Worm (Caenorhabditis elegans) whole organism, late embryonic: ENCODE data around the gene K09B11.5.

Source experiments
- C08G9.2 ChIP-seq: sonication (generic microtip); optimal IDR thresholded peaks from 2 replicates; lab custom pipeline; 2016; ENCODE audit warnings: mild to moderate bottlenecking, missing genetic modification characterization, moderate library complexity, missing compliant biosample characterization
- C38D4.7 ChIP-seq: fragments of 200-800 bp; sonication (Bioruptor generic); optimal IDR thresholded peaks from 2 replicates; lab custom pipeline; 2018; ENCODE audit warnings: mild to moderate bottlenecking, missing genetic modification characterization, moderate library complexity, missing compliant biosample characterization
- F13H6.1 ChIP-seq: sonication (generic microtip); optimal IDR thresholded peaks from 2 replicates; lab custom pipeline; 2016; ENCODE audit warnings: missing genetic modification characterization, missing compliant biosample characterization
- K02D7.2 ChIP-seq: sonication (generic microtip); optimal IDR thresholded peaks from 2 replicates; lab custom pipeline; 2017; ENCODE audit warnings: mild to moderate bottlenecking, missing genetic modification characterization, missing compliant biosample characterization
- K09A11.1 ChIP-seq: sonication (generic microtip); optimal IDR thresholded peaks from 2 replicates; lab custom pipeline; 2017; ENCODE audit warnings: antibody characterized with exemption, mild to moderate bottlenecking, missing genetic modification characterization, missing compliant biosample characterization; ENCODE audit not compliant: insufficient read depth
- Y22D7AL.16 ChIP-seq: sonication (generic microtip); optimal IDR thresholded peaks from 2 replicates; lab custom pipeline; 2016; ENCODE audit warnings: missing genetic modification characterization, missing compliant biosample characterization
- ama-1 ChIP-seq: fragments of 150-350 bp; optimal IDR thresholded peaks from 2 replicates; lab custom pipeline; 2014
- ceh-18 ChIP-seq: sonication (generic microtip); optimal IDR thresholded peaks from 2 replicates; lab custom pipeline; 2016; ENCODE audit warnings: missing genetic modification characterization, missing compliant biosample characterization
- ceh-19 ChIP-seq: fragments of 200-800 bp; sonication (Bioruptor generic); optimal IDR thresholded peaks from 2 replicates; lab custom pipeline; 2018; ENCODE audit warnings: mild to moderate bottlenecking, missing genetic modification characterization, missing compliant biosample characterization
- ceh-22 ChIP-seq: sonication (generic microtip); optimal IDR thresholded peaks from 2 replicates; lab custom pipeline; 2017; ENCODE audit warnings: missing biosample characterization, missing genetic modification characterization
- ceh-24 ChIP-seq: sonication (generic microtip); optimal IDR thresholded peaks from 2 replicates; lab custom pipeline; 2016; ENCODE audit warnings: mild to moderate bottlenecking, missing genetic modification characterization, missing compliant biosample characterization
- ceh-48 ChIP-seq: sonication (generic microtip); optimal IDR thresholded peaks from 2 replicates; lab custom pipeline; 2016; ENCODE audit warnings: missing genetic modification characterization, inconsistent platforms, missing compliant biosample characterization
- ceh-6 ChIP-seq: fragments of 200-800 bp; sonication (Bioruptor generic); optimal IDR thresholded peaks from 2 replicates; lab custom pipeline; 2018; ENCODE audit warnings: mild to moderate bottlenecking, missing genetic modification characterization, missing compliant biosample characterization
- ceh-9 ChIP-seq: sonication (generic microtip); optimal IDR thresholded peaks from 2 replicates; lab custom pipeline; 2016; ENCODE audit warnings: mild to moderate bottlenecking, missing genetic modification characterization, inconsistent platforms, missing compliant biosample characterization
- dmd-4 ChIP-seq: sonication (generic microtip); optimal IDR thresholded peaks from 2 replicates; lab custom pipeline; 2016; ENCODE audit warnings: borderline replicate concordance, missing genetic modification characterization, missing compliant biosample characterization
- dve-1 ChIP-seq: sonication (generic microtip); optimal IDR thresholded peaks from 2 replicates; lab custom pipeline; 2017; ENCODE audit warnings: antibody characterized with exemption, mild to moderate bottlenecking, missing genetic modification characterization, missing compliant biosample characterization
- elt-2 ChIP-seq: sonication (generic microtip); optimal IDR thresholded peaks from 2 replicates; lab custom pipeline; 2016; ENCODE audit warnings: missing genetic modification reagents, missing genetic modification characterization, missing compliant biosample characterization
- elt-4 ChIP-seq: sonication (generic microtip); optimal IDR thresholded peaks from 2 replicates; lab custom pipeline; 2016; ENCODE audit warnings: missing genetic modification characterization, missing compliant biosample characterization
- eyg-1 ChIP-seq: sonication (generic microtip); optimal IDR thresholded peaks from 2 replicates; lab custom pipeline; 2016; ENCODE audit warnings: missing genotype, missing genetic modification characterization, missing compliant biosample characterization
- fkh-6 ChIP-seq: sonication (generic microtip); optimal IDR thresholded peaks from 2 replicates; lab custom pipeline; 2016; ENCODE audit warnings: missing genetic modification characterization, missing compliant biosample characterization
- gmeb-2 ChIP-seq: sonication (generic microtip); optimal IDR thresholded peaks from 2 replicates; lab custom pipeline; 2016; ENCODE audit warnings: missing genetic modification characterization, inconsistent platforms, missing compliant biosample characterization
- hlh-15 ChIP-seq: sonication (generic microtip); optimal IDR thresholded peaks from 2 replicates; lab custom pipeline; 2016; ENCODE audit warnings: missing genetic modification characterization, missing compliant biosample characterization
- hlh-30 ChIP-seq: sonication (generic microtip); optimal IDR thresholded peaks from 2 replicates; lab custom pipeline; 2017; ENCODE audit warnings: antibody characterized with exemption, missing genetic modification characterization, missing compliant biosample characterization; ENCODE audit not compliant: insufficient read depth
- hlh-6 ChIP-seq: sonication (generic microtip); optimal IDR thresholded peaks from 2 replicates; lab custom pipeline; 2016; ENCODE audit warnings: missing genotype, missing genetic modification characterization, missing compliant biosample characterization
- hlh-8 ChIP-seq: sonication (generic microtip); optimal IDR thresholded peaks from 2 replicates; lab custom pipeline; 2016; ENCODE audit warnings: missing genotype, missing genetic modification characterization, missing compliant biosample characterization
- lin-11 ChIP-seq: fragments of 200-800 bp; sonication (Bioruptor generic); optimal IDR thresholded peaks from 2 replicates; lab custom pipeline; 2018; ENCODE audit warnings: mild to moderate bottlenecking, missing genetic modification characterization, missing compliant biosample characterization
- nfya-1 ChIP-seq: sonication (generic microtip); optimal IDR thresholded peaks from 2 replicates; lab custom pipeline; 2017; ENCODE audit warnings: missing genetic modification characterization, mild to moderate bottlenecking, missing compliant biosample characterization, antibody characterized with exemption, moderate library complexity
- nhr-11 ChIP-seq: fragments of 150-350 bp; optimal IDR thresholded peaks from 2 replicates; lab custom pipeline; 2014; ENCODE audit warnings: missing biosample characterization, missing genetic modification characterization
- npax-4 ChIP-seq: sonication (generic microtip); optimal IDR thresholded peaks from 2 replicates; lab custom pipeline; 2016; ENCODE audit warnings: missing genetic modification characterization, missing compliant biosample characterization
- odd-2 ChIP-seq: sonication (generic microtip); optimal IDR thresholded peaks from 2 replicates; lab custom pipeline; 2017; ENCODE audit warnings: antibody characterized with exemption, mild to moderate bottlenecking, missing genetic modification characterization, missing compliant biosample characterization
- pag-3 ChIP-seq: sonication (generic microtip); optimal IDR thresholded peaks from 2 replicates; lab custom pipeline; 2016; ENCODE audit warnings: missing compliant biosample characterization, missing genetic modification characterization, borderline replicate concordance
- pha-4 ChIP-seq: fragments of 150-350 bp; optimal IDR thresholded peaks from 2 replicates; lab custom pipeline; 2018; ENCODE audit warnings: missing biosample characterization, missing genetic modification reagents, missing genetic modification characterization
- pqm-1 ChIP-seq: sonication (generic microtip); optimal IDR thresholded peaks from 2 replicates; lab custom pipeline; 2016; ENCODE audit warnings: missing genetic modification characterization, missing compliant biosample characterization
- pros-1 ChIP-seq: fragments of 150-350 bp; optimal IDR thresholded peaks from 2 replicates; lab custom pipeline; 2014; ENCODE audit warnings: missing biosample characterization, missing genetic modification reagents, missing genetic modification characterization
- ref-2 ChIP-seq: sonication (generic microtip); optimal IDR thresholded peaks from 2 replicates; lab custom pipeline; 2016; ENCODE audit warnings: missing genetic modification characterization, missing compliant biosample characterization
- rnt-1 ChIP-seq: sonication (generic microtip); optimal IDR thresholded peaks from 2 replicates; lab custom pipeline; 2016; ENCODE audit warnings: missing genetic modification characterization, missing compliant biosample characterization
- tbx-2 ChIP-seq: sonication (generic microtip); optimal IDR thresholded peaks from 2 replicates; lab custom pipeline; 2016; ENCODE audit warnings: missing genetic modification characterization, missing compliant biosample characterization
- tbx-7 ChIP-seq: sonication (generic microtip); optimal IDR thresholded peaks from 2 replicates; lab custom pipeline; 2016; ENCODE audit warnings: missing genotype, missing genetic modification characterization, missing compliant biosample characterization
- ttx-3 ChIP-seq: sonication (generic microtip); optimal IDR thresholded peaks from 2 replicates; lab custom pipeline; 2016; ENCODE audit warnings: missing genetic modification reagents, missing genetic modification characterization, missing compliant biosample characterization
- zip-5 ChIP-seq: sonication (generic microtip); optimal IDR thresholded peaks from 2 replicates; lab custom pipeline; 2016; ENCODE audit warnings: missing genetic modification characterization, missing compliant biosample characterization

The K09B11.5 gene

ce11 chrIV:13429240-13429639, 4.6 kb downstream of the K09B11.5 start, which contains the start of gene K09B11.4:
Gene K09B11.4, plus strand, starts transcription at chrIV:13429540.
- TF ChIP-seq Y22D7AL.16 (tag; lab: Kevin White, UChicago) = no peak
- no peak for TF ChIP-seq ttx-3 (tag; lab: Kevin White, UChicago)
- no peak for TF ChIP-seq elt-2 (tag; lab: Kevin White, UChicago)
- TF ChIP-seq dve-1 = no peak
- TF ChIP-seq dmd-4 (tag; lab: Kevin White, UChicago) = no peak
- TF ChIP-seq ceh-48 = no peak
- no peak for TF ChIP-seq C38D4.7

ce11 chrIV:13422200-13422599, 11.6 kb downstream of the K09B11.5 start, which contains the start of gene nol-9:
Gene nol-9, plus strand, starts transcription at chrIV:13422500.
- TF ChIP-seq elt-4 (tag; lab: Kevin White, UChicago) (no peak), dve-1 (no peak), ref-2 (tag; lab: Kevin White, UChicago) (no peak), gmeb-2 (tag; lab: Kevin White, UChicago) (no peak), pag-3 (tag; lab: Kevin White, UChicago) (no peak), npax-4 (tag; lab: Kevin White, UChicago) (no peak), hlh-15 (tag; lab: Kevin White, UChicago) (no peak), ama-1 (lab: Kevin White, UChicago) (no peak), ceh-24 (tag; lab: Kevin White, UChicago) (no peak), ceh-6 (no peak), eyg-1 (tag; lab: Kevin White, UChicago) (no peak), tbx-2 (tag; lab: Kevin White, UChicago) (no peak), ceh-22 (no peak), tbx-7 (tag; lab: Kevin White, UChicago) (no peak), pros-1 (no peak), pqm-1 (no peak), Y22D7AL.16 (tag; lab: Kevin White, UChicago) (no peak), C38D4.7 (no peak), ceh-9 (tag; lab: Kevin White, UChicago) (no peak)
- TF ChIP-seq, all 69 proteins: peak for 0

ce11 chrIV:13415739-13416271, 18.0 kb downstream of the K09B11.5 start, which contains the start of the genes pik-1 and aptf-2:
Gene pik-1, plus strand, starts transcription at chrIV:13416041.
Gene aptf-2, minus strand, starts transcription at chrIV:13416051.
- no peak for TF ChIP-seq ceh-6
- no peak for TF ChIP-seq odd-2 (tag; lab: Kevin White, UChicago)
- no peak for TF ChIP-seq rnt-1
- TF ChIP-seq ceh-18 (tag; lab: Kevin White, UChicago) = no peak
- no peak for TF ChIP-seq tbx-7 (tag; lab: Kevin White, UChicago)
- TF ChIP-seq fkh-6 (tag; lab: Kevin White, UChicago) = no peak
- no peak for TF ChIP-seq pha-4 (tag; lab: Kevin White, UChicago)
- no peak for TF ChIP-seq pros-1
- no peak for TF ChIP-seq ttx-3 (tag; lab: Kevin White, UChicago)
- no peak for TF ChIP-seq K09A11.1
- no peak for TF ChIP-seq nhr-11 (tag; lab: Kevin White, UChicago)
- TF ChIP-seq dve-1 = no peak
- no peak for TF ChIP-seq ceh-19
- TF ChIP-seq hlh-8 (tag; lab: Kevin White, UChicago) = no peak
- no peak for TF ChIP-seq lin-11 (tag; lab: Kevin White, UChicago)
- no peak for TF ChIP-seq hlh-30 (tag; lab: Kevin White, UChicago)
- no peak for TF ChIP-seq K02D7.2 (tag; lab: Kevin White, UChicago)
- TF ChIP-seq C08G9.2 (tag; lab: Kevin White, UChicago) = no peak

ce11 chrIV:13412845-13413383, 20.9 kb downstream of the K09B11.5 start, which contains the start of gene gcl-1:
Gene gcl-1, minus strand, starts transcription at chrIV:13412895.
- TF ChIP-seq hlh-30 (tag; lab: Kevin White, UChicago) (peak; percentile 55), dve-1 (no peak), F13H6.1 (tag; lab: Kevin White, UChicago) (no peak), elt-2 (tag; lab: Kevin White, UChicago) (no peak), nfya-1 (tag; lab: Kevin White, UChicago) (peak; percentile 11), hlh-6 (tag; lab: Kevin White, UChicago) (no peak), zip-5 (tag; lab: Kevin White, UChicago) (no peak), hlh-8 (tag; lab: Kevin White, UChicago) (peak; percentile 13), pqm-1 (no peak), tbx-7 (tag; lab: Kevin White, UChicago) (no peak)
